Fruit fly (Drosophila melanogaster): ENCODE data around the gene CG14667.

CG14667 gene

dm6 chr3R:5350393-5350972 is 24.3 kb upstream of the CG14667 start, which contains the start of gene mtd:
mtd (minus strand) TSS chr3R:5350443.
- TF ChIP-seq Clk (GFP tag; optimal IDR thresholded peaks at IDR 0.05) = no peak
- no peak for TF ChIP-seq CG1620 (GFP tag; optimal IDR thresholded peaks at IDR 0.05)
- no peak for TF ChIP-seq Mnt (GFP tag; optimal IDR thresholded peaks at IDR 0.05)
- TF ChIP-seq CG14711 (tag; optimal IDR thresholded peaks at IDR 0.05) = no peak
- TF ChIP-seq CG7101 (tag; optimal IDR thresholded peaks at IDR 0.05) = no peak
- TF ChIP-seq CG11617 (GFP tag; optimal IDR thresholded peaks at IDR 0.05) = no peak
- no peak for TF ChIP-seq bab1 (GFP tag; optimal IDR thresholded peaks at IDR 0.05)

dm6 chr3R:5354373-5355134 is 20.3 kb upstream of the CG14667 start, which contains the start of the genes CG11999 and CG1161:
CG11999 (minus strand) TSS chr3R:5354747.
CG1161 (plus strand) TSS chr3R:5355092.
- TF ChIP-seq pad (GFP tag; optimal IDR thresholded peaks at IDR 0.05) (peak; percentile 17), ovo (GFP tag; optimal IDR thresholded peaks at IDR 0.05) (no peak), tj (GFP tag; optimal IDR thresholded peaks at IDR 0.05) (peak; percentile 9), Crg-1 (GFP tag; optimal IDR thresholded peaks at IDR 0.05) (peak; percentile 13)

dm6 chr3R:5355135-5355493 is 19.7 kb upstream of the CG14667 start:
- no peak for TF ChIP-seq toe (GFP tag; optimal IDR thresholded peaks at IDR 0.05)
- no peak for TF ChIP-seq CG7045 (GFP tag; optimal IDR thresholded peaks at IDR 0.05)
- TF ChIP-seq cnc (optimal IDR thresholded peaks at IDR 0.05) = no peak
- TF ChIP-seq CG1620 (GFP tag; optimal IDR thresholded peaks at IDR 0.05) = no peak

dm6 chr3R:5357935-5358414 is 16.8 kb upstream of the CG14667 start, which contains the start of gene Prosbeta7:
Prosbeta7 (minus strand) TSS chr3R:5358364.
- TF ChIP-seq Mnt (GFP tag; optimal IDR thresholded peaks at IDR 0.05) (peak; percentile 11), kay (GFP tag; ENCODE audit: borderline replicate concordance) (no peak), cnc (optimal IDR thresholded peaks at IDR 0.05) (peak; percentile 96 to 98), cic (GFP tag; optimal IDR thresholded peaks at IDR 0.05) (peak; percentile 6), bab1 (GFP tag; optimal IDR thresholded peaks at IDR 0.05) (peak; percentile 53)

DNA sequence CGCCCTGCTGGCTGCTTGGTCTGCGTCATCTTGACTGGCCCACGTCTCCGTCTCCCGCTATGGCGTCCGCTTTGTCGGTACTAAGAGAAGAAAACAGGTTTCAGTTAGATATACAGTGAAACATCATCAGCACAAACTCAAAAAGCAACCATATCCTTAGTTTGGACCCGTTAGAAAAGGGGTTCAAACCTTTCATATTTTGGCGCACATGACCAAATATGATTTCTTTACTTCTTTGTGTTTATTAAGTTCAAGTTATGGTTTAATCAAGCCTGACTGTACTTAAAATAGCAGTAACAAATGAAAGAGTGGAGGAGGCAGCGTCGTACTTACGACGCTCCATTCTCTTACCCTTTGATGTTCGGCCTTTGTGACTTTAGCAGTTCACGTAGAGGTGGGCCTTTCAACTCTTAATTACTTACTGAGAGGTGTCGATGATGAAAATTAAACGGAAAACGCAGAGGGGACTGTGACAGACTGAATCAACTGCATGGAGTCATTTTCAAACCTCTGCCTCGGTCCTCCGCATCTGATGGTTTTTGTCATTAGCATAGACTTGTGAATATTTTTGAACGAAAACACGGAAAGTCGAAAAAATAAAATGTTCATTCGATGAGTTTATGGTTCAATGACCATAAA is 13.0 kb upstream of the CG14667 start:
- no peak for TF ChIP-seq Crg-1 (GFP tag; optimal IDR thresholded peaks at IDR 0.05)
- no peak for TF ChIP-seq cnc (optimal IDR thresholded peaks at IDR 0.05)
- TF ChIP-seq CG33017 (tag; optimal IDR thresholded peaks at IDR 0.05) = peak; percentile 11
- peak; percentile 18 for TF ChIP-seq CG14711 (tag; optimal IDR thresholded peaks at IDR 0.05)
- TF ChIP-seq Clk (GFP tag; optimal IDR thresholded peaks at IDR 0.05) = no peak
- no peak for TF ChIP-seq cic (GFP tag; optimal IDR thresholded peaks at IDR 0.05)

dm6 chr3R:5363412-5363811 is 11.4 kb upstream of the CG14667 start:
- TF ChIP-seq Hr96 (GFP tag; optimal IDR thresholded peaks at IDR 0.05) = no peak
- no peak for TF ChIP-seq ovo (GFP tag; optimal IDR thresholded peaks at IDR 0.05)
- TF ChIP-seq CG33017 (tag; optimal IDR thresholded peaks at IDR 0.05) = no peak
- no peak for TF ChIP-seq bab1 (GFP tag; optimal IDR thresholded peaks at IDR 0.05)
- no peak for TF ChIP-seq tj (GFP tag; optimal IDR thresholded peaks at IDR 0.05)
- TF ChIP-seq CG12768 (GFP tag; optimal IDR thresholded peaks at IDR 0.05) = no peak
- no peak for TF ChIP-seq Clk (GFP tag; optimal IDR thresholded peaks at IDR 0.05)

dm6 chr3R:5364539-5365273 is 10.1 kb upstream of the CG14667 start:
- TF ChIP-seq Hr96 (GFP tag; optimal IDR thresholded peaks at IDR 0.05) (no peak), bab1 (GFP tag; optimal IDR thresholded peaks at IDR 0.05) (no peak), CG11617 (GFP tag; optimal IDR thresholded peaks at IDR 0.05) (no peak), CG12768 (GFP tag; optimal IDR thresholded peaks at IDR 0.05) (no peak), Mnt (GFP tag; optimal IDR thresholded peaks at IDR 0.05) (peak; percentile 60), cic (GFP tag; optimal IDR thresholded peaks at IDR 0.05) (peak; percentile 79), toe (GFP tag; optimal IDR thresholded peaks at IDR 0.05) (no peak), Crg-1 (GFP tag; optimal IDR thresholded peaks at IDR 0.05) (no peak), cnc (optimal IDR thresholded peaks at IDR 0.05) (no peak), tj (GFP tag; optimal IDR thresholded peaks at IDR 0.05) (no peak), CG7101 (tag; optimal IDR thresholded peaks at IDR 0.05) (peak; percentile 3), CG33017 (tag; optimal IDR thresholded peaks at IDR 0.05) (peak; percentile 6), kay (GFP tag; ENCODE audit: borderline replicate concordance) (peak; percentile 96), pad (GFP tag; optimal IDR thresholded peaks at IDR 0.05) (no peak)
